Worm (Caenorhabditis elegans) whole organism, mixed stage, embryonic: ENCODE results near the gene gcn-2.

Experiments used
- bed-3 ChIP-seq: fragments of 200-800 bp; sonication (Bioruptor generic); optimal IDR thresholded peaks from 3 replicates; lab custom pipeline; 2018; ENCODE audit warnings: mild to moderate bottlenecking, missing genetic modification characterization, moderate library complexity, missing compliant biosample characterization
- nhr-12 ChIP-seq: fragments of 150-350 bp; optimal IDR thresholded peaks from 2 replicates; lab custom pipeline; 2014; ENCODE audit warnings: missing biosample characterization, missing genetic modification characterization

DNA sequence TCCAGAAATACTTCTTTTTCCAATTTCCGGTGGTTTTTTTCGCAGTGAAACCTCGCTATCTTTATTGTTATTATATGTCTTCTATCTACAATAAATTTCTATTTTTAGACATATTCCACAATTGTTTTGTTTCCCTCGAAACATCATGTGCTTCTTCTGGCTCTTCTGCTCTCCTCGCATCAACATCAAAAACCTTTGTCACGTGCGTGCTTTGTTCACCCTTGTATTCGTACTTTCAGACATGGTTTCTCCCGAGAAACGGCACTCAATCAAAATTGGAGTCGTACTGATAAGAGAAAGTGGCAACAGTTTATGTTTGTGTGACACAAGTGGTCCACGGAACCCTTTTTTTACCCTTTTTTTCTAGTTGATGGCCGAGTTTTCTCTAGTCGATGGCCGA, 6.2 kb upstream of the gcn-2 start:
- TF ChIP-seq nhr-12, result no peak
- no peak for TF ChIP-seq bed-3
